Worm (Caenorhabditis elegans): Measurements from ENCODE around the gene stdh-1.

stdh-1 gene

DNA sequence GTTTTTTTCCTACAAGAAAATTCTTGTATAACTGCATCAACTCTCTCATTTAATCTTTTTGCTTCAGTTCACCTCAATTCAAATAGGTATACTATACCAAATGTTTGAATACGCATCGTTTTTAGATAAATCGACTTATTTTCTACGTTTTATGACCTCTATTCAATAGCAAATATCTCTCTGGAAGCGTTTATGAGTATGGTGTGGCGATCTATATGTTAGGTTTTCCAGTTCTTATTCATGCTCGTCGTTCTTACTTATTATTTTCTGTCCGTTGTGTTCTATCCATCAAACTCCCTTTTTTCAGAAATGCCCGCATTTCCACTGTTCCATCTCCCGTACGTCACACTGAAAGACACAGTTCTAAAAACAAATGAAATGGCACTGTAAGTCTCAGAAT lies 25.7 kb upstream of the stdh-1 start, which contains the start of gene T22G5.3:
Gene T22G5.3 (plus strand): TSS at position 301 of the 400 bp plus-strand sequence.
- TF ChIP-seq fos-1 (tag; optimal IDR thresholded peaks at IDR 0.05) (no peak), unc-62 (GFP tag; optimal IDR thresholded peaks at IDR 0.05) (no peak), nhr-76 (tag; optimal IDR thresholded peaks at IDR 0.05) (no peak), fkh-2 (tag; optimal IDR thresholded peaks at IDR 0.05) (no peak), daf-12 (tag; optimal IDR thresholded peaks at IDR 0.05) (no peak), ceh-28 (tag; optimal IDR thresholded peaks at IDR 0.05) (no peak), ceh-82 (tag; optimal IDR thresholded peaks at IDR 0.05) (no peak), lin-15B (tag; optimal IDR thresholded peaks at IDR 0.05) (no peak), hmg-11 (tag; optimal IDR thresholded peaks at IDR 0.05) (no peak), ztf-11 (tag; optimal IDR thresholded peaks at IDR 0.05) (no peak), unc-39 (tag; optimal IDR thresholded peaks at IDR 0.05) (no peak)

- TF ChIP-seq lin-39 (tag; optimal IDR thresholded peaks at IDR 0.05) (no peak), mdl-1 (tag; optimal IDR thresholded peaks at IDR 0.05) (no peak), egl-5 (tag; optimal IDR thresholded peaks at IDR 0.05) (no peak), ama-1 (optimal IDR thresholded peaks at IDR 0.05) (no peak), ztf-4 (tag; optimal IDR thresholded peaks at IDR 0.05) (no peak)
Observed at ce11 chrV:13887358-13887757, 18.9 kb upstream of the stdh-1 start, which contains the start of gene srsx-19. TSS of gene srsx-19 (plus strand) at chrV:13887658.

DNA sequence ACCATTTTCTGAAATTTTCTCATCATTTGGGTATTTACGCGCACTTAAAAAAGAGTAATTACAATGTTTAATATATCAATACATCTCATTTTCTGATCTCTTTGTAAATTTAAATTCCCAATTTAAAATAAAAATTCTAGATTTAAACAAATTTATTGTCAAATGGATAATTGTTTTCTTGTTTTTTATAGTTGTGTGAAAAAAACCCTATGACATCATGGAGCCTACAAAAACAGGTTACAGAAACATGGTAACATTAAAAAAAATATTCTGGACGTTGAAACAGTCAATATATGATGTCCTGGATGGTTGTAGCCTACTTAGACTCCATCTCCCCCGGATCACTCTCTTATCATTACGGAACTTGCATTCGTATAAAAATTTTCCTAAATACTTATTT lies 16.8 kb upstream of the stdh-1 start, which contains the start of gene spp-12:
Gene spp-12 (plus strand): TSS at position 301 of the 400 bp plus-strand sequence.
- no peak for TF ChIP-seq nhr-11 (tag; optimal IDR thresholded peaks at IDR 0.05)
- TF ChIP-seq fkh-2 (tag; optimal IDR thresholded peaks at IDR 0.05), result no peak
- TF ChIP-seq nhr-237 (tag; optimal IDR thresholded peaks at IDR 0.05), result no peak
- TF ChIP-seq mml-1 (tag; optimal IDR thresholded peaks at IDR 0.05), result no peak
- no peak for TF ChIP-seq ZK546.5 (tag; optimal IDR thresholded peaks at IDR 0.05)
- TF ChIP-seq elt-1 (tag; optimal IDR thresholded peaks at IDR 0.05), result no peak
- TF ChIP-seq unc-62 (GFP tag; optimal IDR thresholded peaks at IDR 0.05), result no peak
- no peak for TF ChIP-seq ceh-16 (tag; optimal IDR thresholded peaks at IDR 0.05)
- no peak for TF ChIP-seq nhr-77 (tag; optimal IDR thresholded peaks at IDR 0.05)
- no peak for TF ChIP-seq eor-1 (tag; optimal IDR thresholded peaks at IDR 0.05)
- TF ChIP-seq ceh-28 (tag; optimal IDR thresholded peaks at IDR 0.05), result no peak
- no peak for TF ChIP-seq sea-2 (GFP tag; optimal IDR thresholded peaks at IDR 0.05)
- no peak for TF ChIP-seq lin-15B (tag; optimal IDR thresholded peaks at IDR 0.05)
- TF ChIP-seq fos-1 (tag; optimal IDR thresholded peaks at IDR 0.05), result no peak
- TF ChIP-seq ceh-9 (tag; optimal IDR thresholded peaks at IDR 0.05), result no peak
- TF ChIP-seq daf-12 (tag; optimal IDR thresholded peaks at IDR 0.05), result no peak
- no peak for TF ChIP-seq ztf-4 (tag; optimal IDR thresholded peaks at IDR 0.05)
- TF ChIP-seq tbx-2 (tag; optimal IDR thresholded peaks at IDR 0.05), result no peak

DNA sequence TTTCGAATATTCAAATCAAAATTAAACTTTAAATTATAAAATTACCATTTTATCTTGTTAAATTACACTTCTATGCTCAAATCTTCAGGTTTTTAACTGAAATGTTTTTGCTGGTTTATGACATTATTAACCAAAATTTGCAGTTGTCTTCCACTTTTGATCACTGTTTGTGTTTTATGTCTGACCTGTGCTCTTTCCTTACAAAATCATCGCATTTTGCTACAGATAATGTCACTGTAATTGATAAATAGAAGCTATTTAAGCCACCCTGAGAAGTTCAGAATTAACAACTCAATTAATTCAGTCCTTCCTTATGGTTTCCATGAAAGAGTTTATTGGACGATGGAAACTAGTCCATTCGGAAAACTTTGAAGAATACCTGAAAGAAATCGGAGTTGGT lies 15.8 kb upstream of the stdh-1 start, which contains the start of gene lbp-8:
Gene lbp-8 (plus strand): TSS at position 301 of the 400 bp plus-strand sequence.
- TF ChIP-seq ceh-82 (tag; optimal IDR thresholded peaks at IDR 0.05) (no peak), skn-1 (tag; optimal IDR thresholded peaks at IDR 0.05) (no peak), nhr-23 (tag; optimal IDR thresholded peaks at IDR 0.05) (no peak), nhr-28 (tag; optimal IDR thresholded peaks at IDR 0.05) (no peak), R02D3.7 (tag; optimal IDR thresholded peaks at IDR 0.05) (no peak), aly-2 (tag; optimal IDR thresholded peaks at IDR 0.05) (no peak), elt-2 (tag; optimal IDR thresholded peaks at IDR 0.05) (no peak), egl-27 (tag; optimal IDR thresholded peaks at IDR 0.05) (no peak), lin-39 (tag; optimal IDR thresholded peaks at IDR 0.05) (no peak), nhr-76 (tag; optimal IDR thresholded peaks at IDR 0.05) (no peak), nhr-25 (tag; optimal IDR thresholded peaks at IDR 0.05) (no peak), elt-3 (tag; optimal IDR thresholded peaks at IDR 0.05) (no peak), nhr-43 (tag; optimal IDR thresholded peaks at IDR 0.05; ENCODE audit: poor library complexity, severe bottlenecking) (no peak), nhr-237 (tag; optimal IDR thresholded peaks at IDR 0.05) (no peak), sea-2 (GFP tag; optimal IDR thresholded peaks at IDR 0.05) (no peak), ztf-11 (tag; optimal IDR thresholded peaks at IDR 0.05) (no peak), daf-12 (tag; optimal IDR thresholded peaks at IDR 0.05) (no peak), nhr-11 (tag; optimal IDR thresholded peaks at IDR 0.05) (no peak)
